Fruit fly (Drosophila melanogaster): ENCODE results near the gene CG11438.

Gene CG11438

DNA sequence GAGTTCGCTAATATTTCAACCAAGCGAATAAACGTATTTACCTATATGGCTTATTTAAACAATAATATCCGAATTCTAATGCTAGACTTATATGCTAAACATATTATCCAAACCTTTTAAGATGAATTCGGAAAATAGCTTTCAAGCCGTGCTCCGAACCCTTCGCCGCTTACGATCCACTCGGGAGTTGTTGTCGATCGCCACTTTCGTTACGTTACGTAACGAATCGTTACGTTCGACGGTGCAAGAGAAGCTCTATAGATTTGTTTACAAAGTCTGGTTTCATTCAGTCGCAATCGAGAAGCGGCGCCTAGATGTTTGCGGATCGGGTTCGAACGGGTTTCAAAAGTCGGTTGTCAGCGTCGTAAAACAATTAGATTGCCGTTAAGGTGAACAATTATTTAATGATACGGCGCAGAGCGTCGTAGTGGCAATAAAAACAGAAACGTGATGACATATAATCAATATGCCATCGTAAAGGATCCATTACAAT is 4.9 kb downstream of the CG11438 start, which contains the start of gene CG11426:
Gene CG11426, plus strand, starts transcription at position 258 of the 493 bp plus-strand sequence.
- TF ChIP-seq CG8478 (optimal IDR thresholded peaks at IDR 0.05), result no peak
- TF ChIP-seq CTCF (optimal IDR thresholded peaks at IDR 0.05), result no peak

- TF ChIP-seq CG8478 (optimal IDR thresholded peaks at IDR 0.05), result no peak
- no peak for TF ChIP-seq CTCF (optimal IDR thresholded peaks at IDR 0.05)
These were observed 6.3 kb downstream of the CG11438 start for dm6 chr3L:22471586-22472291.

- no peak for TF ChIP-seq CG8478 (optimal IDR thresholded peaks at IDR 0.05)
- no peak for TF ChIP-seq CTCF (optimal IDR thresholded peaks at IDR 0.05)
These were observed 8.8 kb downstream of the CG11438 start, which contains the start of gene CG11425 for dm6 chr3L:22474081-22474845. Gene CG11425, plus strand, starts transcription at chr3L:22474795.

DNA sequence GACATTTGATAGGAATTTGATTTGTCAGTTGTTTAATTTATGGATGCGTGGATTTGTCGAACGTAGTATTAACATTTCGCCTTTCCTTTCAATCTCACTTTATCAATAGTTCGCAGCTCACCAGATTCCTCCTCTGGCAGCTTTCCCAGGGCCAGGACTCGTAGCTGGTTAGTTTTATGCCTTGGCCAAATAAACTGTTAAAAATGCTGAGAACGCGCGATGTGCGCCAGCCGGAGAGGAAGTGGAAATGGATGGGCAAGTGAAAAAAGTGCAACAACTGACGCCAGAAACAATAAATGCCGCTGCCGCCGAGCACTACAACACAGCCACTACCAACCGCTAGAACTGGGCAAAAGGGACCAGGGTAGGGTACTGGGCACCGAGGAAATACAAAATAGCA is 18.0 kb downstream of the CG11438 start:
- TF ChIP-seq CG8478 (optimal IDR thresholded peaks at IDR 0.05) (no peak), CTCF (optimal IDR thresholded peaks at IDR 0.05) (no peak)

- TF ChIP-seq CG8478 (optimal IDR thresholded peaks at IDR 0.05), result no peak
- TF ChIP-seq CTCF (optimal IDR thresholded peaks at IDR 0.05), result no peak
These were observed 32.2 kb downstream of the CG11438 start for dm6 chr3L:22497594-22497993.

dm6 chr3L:22501300-22501699 is 35.9 kb downstream of the CG11438 start, which contains the start of gene CG43312:
Gene CG43312, plus strand, starts transcription at chr3L:22501600.
- no peak for TF ChIP-seq CTCF (optimal IDR thresholded peaks at IDR 0.05)
- no peak for TF ChIP-seq CG8478 (optimal IDR thresholded peaks at IDR 0.05)

- no peak for TF ChIP-seq CTCF (optimal IDR thresholded peaks at IDR 0.05)
- no peak for TF ChIP-seq CG8478 (optimal IDR thresholded peaks at IDR 0.05)
These were observed 38.3 kb downstream of the CG11438 start, which contains the start of gene CG43331 for dm6 chr3L:22503730-22504129. Gene CG43331, minus strand, starts transcription at chr3L:22503830.

dm6 chr3L:22504323-22504722 is 38.9 kb downstream of the CG11438 start, which contains the start of gene CG43330:
Gene CG43330, minus strand, starts transcription at chr3L:22504423.
- TF ChIP-seq CTCF (optimal IDR thresholded peaks at IDR 0.05) (no peak), CG8478 (optimal IDR thresholded peaks at IDR 0.05) (no peak)

DNA sequence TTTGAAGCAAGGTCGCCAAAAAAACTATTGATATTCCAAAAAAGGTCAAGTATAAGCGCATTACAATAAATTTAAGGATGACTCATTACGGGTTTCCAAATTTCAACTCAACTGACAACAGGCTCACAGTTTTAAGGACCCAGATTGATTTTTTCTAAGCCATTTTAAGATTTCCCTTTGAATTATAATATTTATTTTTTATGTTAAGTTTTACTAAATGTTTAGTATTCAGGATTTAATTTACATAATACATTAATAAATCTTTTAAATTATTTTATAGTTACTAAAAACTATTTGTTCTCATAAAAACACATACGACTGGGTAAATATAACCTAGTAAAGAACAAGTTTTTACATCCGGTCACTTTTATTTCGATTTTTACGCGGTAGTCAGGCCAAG is 39.7 kb downstream of the CG11438 start, which contains the start of gene CG43329:
Gene CG43329, minus strand, starts transcription at position 101 of the 400 bp plus-strand sequence.
- TF ChIP-seq CG8478 (optimal IDR thresholded peaks at IDR 0.05), result no peak
- TF ChIP-seq CTCF (optimal IDR thresholded peaks at IDR 0.05), result no peak

All from S2 (cell line).